Worm (Caenorhabditis elegans) whole organism, early embryonic: ENCODE measurements around the gene ceh-28.

Experiments used
- ama-1 ChIP-seq: fragments of 150-350 bp; optimal IDR thresholded peaks from 2 replicates; lab custom pipeline; 2014
- ceh-13 ChIP-seq: fragments of 200-800 bp; sonication (Bioruptor generic); optimal IDR thresholded peaks from 2 replicates; lab custom pipeline; 2018; ENCODE audit warnings: mild to moderate bottlenecking, missing genetic modification characterization, missing compliant biosample characterization
- pes-1 ChIP-seq: fragments of 200-800 bp; sonication (Bioruptor generic); IDR thresholded peaks from 2 replicates; pipeline ENCODE4 v1.3.6; 2022; ENCODE audit warnings: missing genetic modification reagents, missing genetic modification characterization, missing compliant biosample characterization

ce11 chrX:13113457-13113856, 39.0 kb downstream of the ceh-28 start, which contains the start of gene F17H10.2:
- no peak for TF ChIP-seq pes-1
- no peak for TF ChIP-seq ceh-13 (GFP tag; lab: Kevin White, UChicago)
- no peak for TF ChIP-seq ama-1
